Fruit fly (Drosophila melanogaster) whole organism, embryonic: ENCODE results near the gene dhd.
A peak's percentile ranks its signal among the peaks of the same experiment; 100 is the strongest.

Experiments
- Abd-B ChIP-seq: fragments of 200-800 bp; sonication (Bioruptor generic); optimal IDR thresholded peaks from 2 replicates; lab custom pipeline; 2018; ENCODE audit warnings: missing biosample characterization, mild to moderate bottlenecking, missing genetic modification characterization, moderate library complexity
- Adf1 ChIP-seq: fragments of 200-800 bp; sonication (Bioruptor generic); IDR thresholded peaks from 2 replicates; pipeline ENCODE4 v1.3.6; 2022; ENCODE audit warnings: missing biosample characterization, missing genetic modification characterization
- Atf6 ChIP-seq: fragments of 200-800 bp; sonication (Bioruptor generic); IDR thresholded peaks from 2 replicates; pipeline ENCODE4 v1.3.6; 2022; ENCODE audit warnings: missing biosample characterization, missing genetic modification characterization
- Bteb2 ChIP-seq: fragments of 200-800 bp; sonication (Bioruptor generic); optimal IDR thresholded peaks from 2 replicates; lab custom pipeline; 2016; ENCODE audit warnings: missing biosample characterization, missing genetic modification characterization
- CG11723 ChIP-seq: fragments of 200-800 bp; sonication (Bioruptor generic); optimal IDR thresholded peaks from 2 replicates; lab custom pipeline; 2017; ENCODE audit warnings: missing biosample characterization, mild to moderate bottlenecking, missing genetic modification characterization
- CG15514 ChIP-seq: fragments of 200-800 bp; sonication (Bioruptor generic); optimal IDR thresholded peaks from 3 replicates; lab custom pipeline; 2017; ENCODE audit warnings: missing biosample characterization, missing genetic modification characterization, mild to moderate bottlenecking, moderate library complexity, missing genetic modification reagents
- CG16813 ChIP-seq: fragments of 200-800 bp; sonication (Bioruptor generic); IDR thresholded peaks from 3 replicates; pipeline ENCODE4 v1.3.6; 2022; ENCODE audit warnings: missing biosample characterization, missing genetic modification characterization; ENCODE audit not compliant: partially characterized antibody
- CG3847 ChIP-seq: fragments of 200-800 bp; sonication (Bioruptor generic); IDR thresholded peaks from 2 replicates; pipeline ENCODE4 v1.3.6; 2022; ENCODE audit warnings: missing biosample characterization, missing genetic modification characterization
- CG4617 ChIP-seq: fragments of 200-800 bp; sonication (Bioruptor generic); optimal IDR thresholded peaks from 3 replicates; lab custom pipeline; 2016; ENCODE audit warnings: missing biosample characterization, missing genetic modification characterization, borderline replicate concordance
- CG7556 ChIP-seq: fragments of 200-800 bp; sonication (Bioruptor generic); optimal IDR thresholded peaks from 2 replicates; lab custom pipeline; 2017; ENCODE audit warnings: missing biosample characterization, mild to moderate bottlenecking, missing genetic modification characterization
- CG7839 ChIP-seq: fragments of 200-800 bp; sonication (Bioruptor generic); optimal IDR thresholded peaks from 3 replicates; lab custom pipeline; 2018; ENCODE audit warnings: missing biosample characterization, mild to moderate bottlenecking, missing genetic modification characterization, moderate library complexity
- CG8089 ChIP-seq: fragments of 200-800 bp; sonication (Bioruptor generic); optimal IDR thresholded peaks from 3 replicates; lab custom pipeline; 2016; ENCODE audit warnings: missing biosample characterization, missing genetic modification characterization
- CG8290 ChIP-seq, 3 experiments: fragments of 200-800 bp; sonication (Bioruptor generic); optimal IDR thresholded peaks; 2 replicates each; lab custom pipeline; 2016 to 2019; ENCODE audit warnings: missing biosample characterization in 3 of 3, missing genetic modification characterization in 3 of 3, mild to moderate bottlenecking in 2 of 3, moderate library complexity in 1 of 3
- CG8924 ChIP-seq: fragments of 200-800 bp; optimal IDR thresholded peaks from 3 replicates; lab custom pipeline; 2019; ENCODE audit warnings: missing biosample characterization, mild to moderate bottlenecking, missing genetic modification characterization, moderate library complexity
- Dek ChIP-seq: fragments of 200-800 bp; sonication (Bioruptor generic); optimal IDR thresholded peaks from 3 replicates; lab custom pipeline; 2019; ENCODE audit warnings: missing biosample characterization, mild to moderate bottlenecking, missing genetic modification characterization, moderate library complexity
- ERR ChIP-seq: fragments of 200-800 bp; sonication (Bioruptor generic); optimal IDR thresholded peaks from 2 replicates; lab custom pipeline; 2016; ENCODE audit warnings: missing biosample characterization, missing genetic modification characterization
- HHEX ChIP-seq: fragments of 200-800 bp; sonication (Bioruptor generic); optimal IDR thresholded peaks from 3 replicates; lab custom pipeline; 2017; ENCODE audit warnings: missing biosample characterization, mild to moderate bottlenecking, missing genetic modification characterization, missing genetic modification reagents
- Hmr ChIP-seq: fragments of 200-800 bp; sonication (Bioruptor generic); optimal IDR thresholded peaks from 3 replicates; lab custom pipeline; 2017; ENCODE audit warnings: mild to moderate bottlenecking, missing biosample characterization, missing genetic modification reagents, missing genetic modification characterization
- Lim3 ChIP-seq: fragments of 200-800 bp; sonication (Bioruptor generic); IDR thresholded peaks from 2 replicates; pipeline ENCODE4 v1.3.6; 2022; ENCODE audit warnings: missing biosample characterization, missing genetic modification characterization
- NC2α ChIP-seq: fragments of 200-800 bp; sonication (Bioruptor generic); optimal IDR thresholded peaks from 2 replicates; lab custom pipeline; 2016; ENCODE audit warnings: missing biosample characterization, missing genetic modification characterization
- Nf-YA ChIP-seq: fragments of 200-800 bp; sonication (Bioruptor generic); IDR thresholded peaks from 2 replicates; pipeline ENCODE4 v1.3.6; 2022; ENCODE audit warnings: missing biosample characterization, missing genetic modification characterization
- Nf-YB ChIP-seq: fragments of 200-800 bp; sonication (Bioruptor generic); optimal IDR thresholded peaks from 3 replicates; lab custom pipeline; 2019; ENCODE audit warnings: missing biosample characterization, mild to moderate bottlenecking, missing genetic modification characterization, moderate library complexity
- Opbp ChIP-seq: fragments of 200-800 bp; sonication (Bioruptor generic); IDR thresholded peaks from 3 replicates; pipeline ENCODE4 v1.3.6; 2022; ENCODE audit warnings: missing biosample characterization, missing genetic modification characterization; ENCODE audit not compliant: partially characterized antibody
- Optix ChIP-seq: fragments of 200-800 bp; sonication (Bioruptor generic); IDR thresholded peaks from 3 replicates; pipeline ENCODE4 v1.3.6; 2022; ENCODE audit warnings: missing biosample characterization, missing genetic modification characterization
- Rfx ChIP-seq: fragments of 200-800 bp; sonication (Bioruptor generic); IDR thresholded peaks from 2 replicates; pipeline ENCODE4 v1.3.6; 2022; ENCODE audit warnings: missing biosample characterization, missing genetic modification characterization
- Scr ChIP-seq: fragments of 200-800 bp; sonication (Bioruptor generic); IDR thresholded peaks from 2 replicates; pipeline ENCODE4 v1.3.6; 2022; ENCODE audit warnings: missing biosample characterization, missing genetic modification characterization; ENCODE audit not compliant: partially characterized antibody
- Spps ChIP-seq: fragments of 200-800 bp; sonication (Bioruptor generic); optimal IDR thresholded peaks from 2 replicates; lab custom pipeline; 2018; ENCODE audit warnings: missing biosample characterization, mild to moderate bottlenecking, missing genetic modification characterization
- TFAM ChIP-seq: fragments of 200-800 bp; sonication (Bioruptor generic); optimal IDR thresholded peaks from 2 replicates; lab custom pipeline; 2017; ENCODE audit warnings: missing biosample characterization, missing genetic modification characterization, inconsistent platforms
- Xrp1 ChIP-seq: fragments of 200-800 bp; sonication (Bioruptor generic); IDR thresholded peaks from 2 replicates; pipeline ENCODE4 v1.3.6; 2022; ENCODE audit warnings: missing biosample characterization, missing genetic modification characterization
- abd-A ChIP-seq: fragments of 200-800 bp; sonication (Bioruptor generic); optimal IDR thresholded peaks from 3 replicates; lab custom pipeline; 2019; ENCODE audit warnings: missing biosample characterization, mild to moderate bottlenecking, missing genetic modification characterization, moderate library complexity
- aop ChIP-seq: fragments of 200-800 bp; sonication (Bioruptor generic); IDR thresholded peaks from 2 replicates; pipeline ENCODE4 v1.3.6; 2022; ENCODE audit warnings: missing biosample characterization, missing genetic modification characterization
- br ChIP-seq: fragments of >200 bp; optimal IDR thresholded peaks from 2 replicates; lab custom pipeline; 2017
- cas ChIP-seq: fragments of 200-800 bp; sonication (Bioruptor generic); IDR thresholded peaks from 2 replicates; pipeline ENCODE4 v1.3.6; 2022; ENCODE audit warnings: missing biosample characterization, missing genetic modification characterization
- chm ChIP-seq: fragments of 200-800 bp; sonication (Bioruptor generic); IDR thresholded peaks from 2 replicates; pipeline ENCODE4 v1.3.6; 2022; ENCODE audit warnings: missing biosample characterization, missing genetic modification characterization
- corto ChIP-seq: fragments of 200-800 bp; sonication (Bioruptor generic); optimal IDR thresholded peaks from 2 replicates; lab custom pipeline; 2016; ENCODE audit warnings: missing biosample characterization, mild to moderate bottlenecking, missing genetic modification characterization, moderate library complexity
- gcm2 ChIP-seq: fragments of 200-800 bp; sonication (Bioruptor generic); optimal IDR thresholded peaks from 2 replicates; lab custom pipeline; 2016; ENCODE audit warnings: missing biosample characterization, missing genetic modification characterization
- jumu ChIP-seq: fragments of 200-800 bp; sonication (Bioruptor generic); optimal IDR thresholded peaks from 3 replicates; lab custom pipeline; 2016; ENCODE audit warnings: missing biosample characterization, missing genetic modification characterization
- kah ChIP-seq: fragments of 200-800 bp; sonication (Bioruptor generic); optimal IDR thresholded peaks from 2 replicates; lab custom pipeline; 2018; ENCODE audit warnings: missing biosample characterization, mild to moderate bottlenecking, missing genetic modification characterization
- ken ChIP-seq: fragments of 200-800 bp; sonication (Bioruptor generic); IDR thresholded peaks from 3 replicates; pipeline ENCODE4 v1.3.6; 2022; ENCODE audit warnings: missing biosample characterization, missing genetic modification characterization
- lola ChIP-seq, 3 experiments: fragments of >200 bp in 2 of 3; fragments of 200-800 bp in 1 of 3; sonication (Bioruptor generic) in 1 of 3; optimal IDR thresholded peaks; 2 replicates each; lab custom pipeline; 2017 to 2019; ENCODE audit warnings: missing biosample characterization in 3 of 3, missing genetic modification characterization in 3 of 3, mild to moderate bottlenecking in 1 of 3, moderate library complexity in 1 of 3
- seq ChIP-seq: fragments of 200-800 bp; sonication (Bioruptor generic); IDR thresholded peaks from 2 replicates; pipeline ENCODE4 v1.3.6; 2022; ENCODE audit warnings: missing biosample characterization, missing genetic modification characterization
- slou ChIP-seq: fragments of 200-800 bp; sonication (Bioruptor generic); optimal IDR thresholded peaks from 3 replicates; lab custom pipeline; 2016; ENCODE audit warnings: missing biosample characterization, missing genetic modification characterization
- stc ChIP-seq: fragments of 200-800 bp; sonication (Bioruptor generic); IDR thresholded peaks from 2 replicates; pipeline ENCODE4 v1.3.6; 2022; ENCODE audit warnings: missing biosample characterization, missing genetic modification characterization
- tap ChIP-seq: fragments of 200-800 bp; optimal IDR thresholded peaks from 3 replicates; lab custom pipeline; 2019; ENCODE audit warnings: missing biosample characterization, mild to moderate bottlenecking, missing genetic modification characterization, moderate library complexity
- unc-4 ChIP-seq: fragments of 200-800 bp; sonication (Bioruptor generic); IDR thresholded peaks from 2 replicates; pipeline ENCODE4 v1.3.6; 2022; ENCODE audit warnings: missing biosample characterization, missing genetic modification characterization; ENCODE audit not compliant: partially characterized antibody
- unpg ChIP-seq: fragments of 200-800 bp; sonication (Bioruptor generic); optimal IDR thresholded peaks from 3 replicates; lab custom pipeline; 2018; ENCODE audit warnings: missing biosample characterization, mild to moderate bottlenecking, missing genetic modification characterization, moderate library complexity
- vvl ChIP-seq: fragments of 200-800 bp; sonication (Bioruptor generic); IDR thresholded peaks from 2 replicates; pipeline ENCODE4 v1.3.6; 2022; ENCODE audit warnings: missing biosample characterization, missing genetic modification characterization
- wdn ChIP-seq: fragments of 200-800 bp; sonication (Bioruptor generic); IDR thresholded peaks from 2 replicates; pipeline ENCODE4 v1.3.6; 2022; ENCODE audit warnings: missing biosample characterization, missing genetic modification characterization
- wor ChIP-seq: fragments of 200-800 bp; sonication (Bioruptor generic); IDR thresholded peaks from 2 replicates; pipeline ENCODE4 v1.3.6; 2022; ENCODE audit warnings: missing biosample characterization, missing genetic modification characterization
- z ChIP-seq: fragments of 200-800 bp; sonication (Bioruptor generic); IDR thresholded peaks from 3 replicates; pipeline ENCODE4 v1.3.6; 2022; ENCODE audit warnings: missing biosample characterization, missing genetic modification characterization

Gene dhd

DNA sequence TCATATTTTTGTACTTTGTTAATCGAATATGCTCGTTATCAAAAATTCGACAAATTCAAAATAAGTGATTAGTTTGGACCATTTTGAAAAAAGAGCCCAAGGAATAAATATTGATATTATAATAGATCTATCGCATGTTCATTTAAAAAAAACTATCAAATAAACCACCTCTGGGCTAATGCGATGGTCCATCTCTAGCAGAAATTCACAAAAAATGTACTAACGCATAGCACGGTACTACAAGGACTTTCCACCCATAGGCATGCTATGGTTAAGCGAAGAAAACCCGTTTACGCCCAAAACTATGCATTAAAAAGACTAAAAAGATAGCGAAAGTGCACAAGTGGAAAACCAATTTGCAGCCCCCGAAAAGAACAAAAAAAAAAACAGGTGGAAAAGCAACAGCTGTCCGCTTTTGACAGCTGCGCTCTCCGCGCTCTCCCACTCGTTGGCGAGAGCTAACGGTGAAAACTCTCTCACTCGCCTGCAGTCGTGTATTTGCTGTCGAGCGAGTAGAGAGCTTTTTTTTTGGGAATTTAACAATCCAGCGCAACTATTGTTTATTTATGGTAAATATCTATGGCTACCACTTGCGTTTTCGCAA, 20.4 kb downstream of the dhd start, which contains the start of gene CanB (continued):
- TF ChIP-seq corto (GFP tag; lab: Kevin White, UChicago) (no peak), Abd-B (GFP tag; lab: Kevin White, UChicago) (peak; percentile 20), Rfx (GFP tag; lab: Robert Waterston, UW) (peak; percentile 41; the same call in 1 of the 2 replicates), wor (no peak), Bteb2 (GFP tag; lab: Kevin White, UChicago) (no peak), Spps (tag; lab: Kevin White, UChicago) (no peak), unc-4 (GFP tag; lab: Robert Waterston, UW) (peak; percentile 66), CG16813 (peak; percentile 75), Adf1 (GFP tag; lab: Robert Waterston, UW) (no peak), ERR (no peak), Dek (tag; lab: Kevin White, UChicago) (no peak), CG8089 (GFP tag; lab: Kevin White, UChicago) (no peak), z (no peak), CG4617 (GFP tag; lab: Kevin White, UChicago) (no peak), CG15514 (GFP tag; lab: Kevin White, UChicago) (peak; percentile 34), tap (tag; lab: Kevin White, UChicago) (no peak), CG11723 (GFP tag; lab: Kevin White, UChicago) (no peak), br (lab: Kevin White, UChicago) (no peak), wdn (GFP tag; lab: Robert Waterston, UW) (no peak), chm (GFP tag; lab: Robert Waterston, UW) (no peak), cas (GFP tag; lab: Robert Waterston, UW) (no peak), Opbp (GFP tag; lab: Robert Waterston, UW) (peak; percentile 53; the same call in 2 of the 3 replicates), Hmr (peak; percentile 30), slou (no peak), unpg (GFP tag; lab: Kevin White, UChicago) (no peak), Nf-YA (no peak), Scr (GFP tag; lab: Robert Waterston, UW) (peak; percentile 72), aop (GFP tag; lab: Robert Waterston, UW) (no peak), stc (GFP tag; lab: Robert Waterston, UW) (no peak), NC2α (no peak), seq (GFP tag; lab: Robert Waterston, UW) (no peak), Nf-YB (GFP tag; lab: Kevin White, UChicago) (no peak), gcm2 (GFP tag; lab: Kevin White, UChicago) (no peak), CG3847 (GFP tag; lab: Robert Waterston, UW) (no peak), HHEX (GFP tag; lab: Kevin White, UChicago) (no peak), CG8290 (GFP tag; optimal IDR thresholded peaks at IDR 0.05; lab: Kevin White, UChicago) (peak; percentile 53), CG8290 (tag; optimal IDR thresholded peaks at IDR 0.05; lab: Kevin White, UChicago) (peak; percentile 10 to 30), Lim3 (no peak), jumu (GFP tag; lab: Kevin White, UChicago) (no peak), CG7556 (GFP tag; lab: Kevin White, UChicago) (no peak), abd-A (tag; lab: Kevin White, UChicago) (no peak), vvl (GFP tag; lab: Robert Waterston, UW) (0 out of 2 replicates have a peak, but pooled peaks have one; percentile 31), TFAM (GFP tag; lab: Kevin White, UChicago) (no peak), Optix (no peak), CG8924 (tag; lab: Kevin White, UChicago) (no peak), Xrp1 (GFP tag; lab: Robert Waterston, UW) (no peak), Atf6 (GFP tag; lab: Robert Waterston, UW) (no peak), kah (no peak), lola (GFP tag; optimal IDR thresholded peaks at IDR 0.05; lab: Kevin White, UChicago) (no peak), CG7839 (peak; percentile 23), ken (no peak)
